Fruit fly (Drosophila melanogaster): ENCODE results near the gene CG9641.
A peak's percentile ranks its signal among the peaks of the same experiment; 100 is the strongest.

Gene CG9641

dm6 chr2L:2957547-2958174, 19.0 kb downstream of the CG9641 start (continued):
- TF ChIP-seq CG32772 (GFP tag; IDR thresholded peaks at IDR 0.05) (0 out of 2 replicates have a peak, but pooled peaks have one; percentile 23), ewg (GFP tag; optimal IDR thresholded peaks at IDR 0.05) (peak; percentile 54), so (GFP tag; IDR thresholded peaks at IDR 0.05) (no peak; the same call in 2 of the 3 replicates), wdn (GFP tag; IDR thresholded peaks at IDR 0.05) (no peak), amos (GFP tag; IDR thresholded peaks at IDR 0.05; ENCODE audit: partially characterized antibody) (no peak), CG9817 (tag; optimal IDR thresholded peaks at IDR 0.05) (peak; percentile 12), CG15514 (GFP tag; optimal IDR thresholded peaks at IDR 0.05) (no peak), sqz (GFP tag; optimal IDR thresholded peaks at IDR 0.05) (no peak), da (GFP tag; optimal IDR thresholded peaks at IDR 0.05) (no peak), CG5180 (GFP tag; optimal IDR thresholded peaks at IDR 0.05) (peak; percentile 22), CG43689 (GFP tag; IDR thresholded peaks at IDR 0.05) (no peak), Tbp (GFP tag; optimal IDR thresholded peaks at IDR 0.05) (no peak), CG17186 (GFP tag; optimal IDR thresholded peaks at IDR 0.05) (no peak), esg (GFP tag; conservative IDR thresholded peaks at IDR 0.05) (peak; percentile 47), row (GFP tag; IDR thresholded peaks at IDR 0.05) (peak; percentile 57), CG10543 (GFP tag; optimal IDR thresholded peaks at IDR 0.05) (no peak), gcm2 (GFP tag; optimal IDR thresholded peaks at IDR 0.05) (no peak), CG17829 (tag; optimal IDR thresholded peaks at IDR 0.05) (peak; percentile 56), Aef1 (GFP tag; IDR thresholded peaks at IDR 0.05) (peak; percentile 58), sens (GFP tag) (peak; percentile 95), HLH54F (GFP tag; optimal IDR thresholded peaks at IDR 0.05) (no peak), CG12299 (tag; optimal IDR thresholded peaks at IDR 0.05) (no peak), tx (GFP tag; optimal IDR thresholded peaks at IDR 0.05) (no peak), CG12391 (tag; optimal IDR thresholded peaks at IDR 0.05) (peak; percentile 37), YL-1 (GFP tag; optimal IDR thresholded peaks at IDR 0.05) (no peak), bab2 (GFP tag; optimal IDR thresholded peaks at IDR 0.05) (peak; percentile 4), CG4854 (GFP tag; optimal IDR thresholded peaks at IDR 0.05) (no peak), CG13296 (GFP tag; optimal IDR thresholded peaks at IDR 0.05) (no peak), CG42726 (GFP tag; IDR thresholded peaks at IDR 0.05; ENCODE audit: partially characterized antibody) (no peak), dmrt99B (tag; optimal IDR thresholded peaks at IDR 0.05) (peak; percentile 78), CG10366 (GFP tag; IDR thresholded peaks at IDR 0.05) (no peak), Hr51 (GFP tag; optimal IDR thresholded peaks at IDR 0.05) (no peak), Nf-YA (GFP tag; IDR thresholded peaks at IDR 0.05) (0 out of 2 replicates have a peak, but pooled peaks have one; percentile 32), CG5953 (GFP tag; IDR thresholded peaks at IDR 0.05) (no peak), Atf3 (GFP tag; optimal IDR thresholded peaks at IDR 0.05) (peak; percentile 1), Dip3 (GFP tag; optimal IDR thresholded peaks at IDR 0.05) (no peak), Sox102F (GFP tag; optimal IDR thresholded peaks at IDR 0.05) (peak; percentile 67), CG2120 (GFP tag; optimal IDR thresholded peaks at IDR 0.05) (no peak), CG8388 (GFP tag; optimal IDR thresholded peaks at IDR 0.05) (peak; percentile 34), phol (tag; optimal IDR thresholded peaks at IDR 0.05) (peak; percentile 76), CG1024 (GFP tag; IDR thresholded peaks at IDR 0.05) (no peak), fd64A (GFP tag; optimal IDR thresholded peaks at IDR 0.05) (no peak), CG6683 (GFP tag; optimal IDR thresholded peaks at IDR 0.05) (no peak), cas (GFP tag; IDR thresholded peaks at IDR 0.05) (no peak), CG16779 (GFP tag; IDR thresholded peaks at IDR 0.05) (no peak), Six4 (GFP tag; optimal IDR thresholded peaks at IDR 0.05) (peak; percentile 9), ind (GFP tag; optimal IDR thresholded peaks at IDR 0.05) (peak; percentile 47), Ptx1 (GFP tag; IDR thresholded peaks at IDR 0.05) (peak; percentile 58), CG7745 (tag; optimal IDR thresholded peaks at IDR 0.05) (no peak), CG2889 (GFP tag; IDR thresholded peaks at IDR 0.05) (no peak)

Measured in whole organism, embryonic.